Worm (Caenorhabditis elegans): ENCODE measurements around the gene T13B5.9.

DNA sequence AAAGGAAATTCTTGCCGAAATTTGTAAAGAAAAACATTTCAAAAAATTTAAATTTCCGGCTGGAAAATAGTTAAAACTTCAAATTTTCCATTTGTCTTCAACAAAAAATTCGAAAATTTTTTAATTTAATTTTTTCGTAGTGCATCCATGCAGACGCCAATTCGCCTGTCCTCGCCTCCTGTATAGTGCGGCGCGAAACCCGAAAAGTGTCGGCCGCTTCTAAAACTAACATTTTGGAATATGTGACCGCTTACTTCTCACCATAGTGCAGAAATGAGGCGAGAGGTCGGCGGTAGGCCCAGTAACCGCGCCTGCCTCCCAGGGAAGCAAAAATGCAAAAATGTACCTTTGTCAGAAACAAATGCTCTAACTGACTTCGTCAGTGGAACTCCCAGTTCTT lies 12.2 kb upstream of the T13B5.9 start:
- TF ChIP-seq ztf-29 (GFP tag; IDR thresholded peaks at IDR 0.05) (no peak), T22C8.4 (GFP tag; IDR thresholded peaks at IDR 0.05) (no peak), ztf-23 (GFP tag; IDR thresholded peaks at IDR 0.05) (no peak), ref-1 (GFP tag; conservative IDR thresholded peaks at IDR 0.05) (no peak), flt-1 (GFP tag; IDR thresholded peaks at IDR 0.05) (no peak)
